Worm (Caenorhabditis elegans): Measurements from ENCODE around the gene cul-5.

DNA sequence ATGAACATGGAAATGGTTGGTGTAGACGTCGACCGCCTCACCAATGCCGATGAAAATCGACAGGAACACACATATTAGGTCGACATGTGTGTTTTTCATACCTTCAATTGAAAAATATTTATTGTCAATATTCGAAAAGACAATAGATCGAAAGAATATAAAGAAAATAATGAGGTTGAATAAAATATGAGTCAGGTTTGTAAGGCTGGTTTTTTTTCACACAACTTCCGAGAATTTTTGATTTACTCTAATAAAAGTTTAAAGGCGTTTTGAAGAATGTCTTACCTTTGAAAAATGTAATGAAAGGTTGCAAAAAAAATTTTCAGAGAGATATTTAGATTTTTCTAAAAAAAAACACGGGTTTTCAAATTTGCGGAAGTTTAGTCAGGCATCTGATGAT lies 5.7 kb upstream of the cul-5 start, which contains the start of gene egl-3:
- no peak for TF ChIP-seq ceh-13 (GFP tag; optimal IDR thresholded peaks at IDR 0.05)
- no peak for TF ChIP-seq F13C5.2 (tag; optimal IDR thresholded peaks at IDR 0.05)
- no peak for TF ChIP-seq ama-1 (optimal IDR thresholded peaks at IDR 0.05)
- TF ChIP-seq scrt-1 (GFP tag; IDR thresholded peaks at IDR 0.05) = no peak
- no peak for TF ChIP-seq ceh-36 (tag; optimal IDR thresholded peaks at IDR 0.05)
- TF ChIP-seq hmg-4 (GFP tag; optimal IDR thresholded peaks at IDR 0.05) = no peak
- TF ChIP-seq tra-4 (tag; optimal IDR thresholded peaks at IDR 0.05) = no peak
- TF ChIP-seq aly-1 (tag; optimal IDR thresholded peaks at IDR 0.05) = no peak

Data from whole organism, early embryonic.